Worm (Caenorhabditis elegans) whole organism, late embryonic: Measurements from ENCODE around the gene pole-2.
"Not testable (repeated sequence)": the region's sequence is repeated elsewhere in the genome, so short reads cannot be mapped to it uniquely, and the experiment has no call there.

ENCODE experiments used
- Y22D7AL.16 ChIP-seq: sonication (generic microtip); optimal IDR thresholded peaks from 2 replicates; lab custom pipeline; 2016; ENCODE audit warnings: missing genetic modification characterization, missing compliant biosample characterization
- ama-1 ChIP-seq: fragments of 150-350 bp; optimal IDR thresholded peaks from 2 replicates; lab custom pipeline; 2014
- ceh-31 ChIP-seq: sonication (generic microtip); optimal IDR thresholded peaks from 2 replicates; lab custom pipeline; 2016; ENCODE audit warnings: missing genetic modification characterization, missing compliant biosample characterization
- fkh-10 ChIP-seq: fragments of 150-350 bp; optimal IDR thresholded peaks from 2 replicates; lab custom pipeline; 2014; ENCODE audit warnings: missing biosample characterization, missing genetic modification reagents, missing genetic modification characterization
- hlh-15 ChIP-seq: sonication (generic microtip); optimal IDR thresholded peaks from 2 replicates; lab custom pipeline; 2016; ENCODE audit warnings: missing genetic modification characterization, missing compliant biosample characterization
- nhr-11 ChIP-seq: fragments of 150-350 bp; optimal IDR thresholded peaks from 2 replicates; lab custom pipeline; 2014; ENCODE audit warnings: missing biosample characterization, missing genetic modification characterization
- rnt-1 ChIP-seq: sonication (generic microtip); optimal IDR thresholded peaks from 2 replicates; lab custom pipeline; 2016; ENCODE audit warnings: missing genetic modification characterization, missing compliant biosample characterization
- sox-2 ChIP-seq: fragments of 200-800 bp; sonication (Bioruptor generic); IDR thresholded peaks from 2 replicates; pipeline ENCODE4 v1.3.6; 2022; ENCODE audit warnings: missing genetic modification reagents, missing genetic modification characterization, missing compliant biosample characterization
- tbx-2 ChIP-seq: sonication (generic microtip); optimal IDR thresholded peaks from 2 replicates; lab custom pipeline; 2016; ENCODE audit warnings: missing genetic modification characterization, missing compliant biosample characterization

- TF ChIP-seq ama-1 (lab: Kevin White, UChicago); rnt-1; sox-2 (GFP tag; lab: Robert Waterston, UW); nhr-11 (tag; lab: Kevin White, UChicago); hlh-15 (tag; lab: Kevin White, UChicago); fkh-10 (GFP tag; lab: Kevin White, UChicago); Y22D7AL.16 (tag; lab: Kevin White, UChicago); ceh-31; tbx-2 (tag; lab: Kevin White, UChicago): not testable (repeated sequence)
Observed at ce11 chrIV:8715032-8715431, 28.6 kb upstream of the pole-2 start, which contains the start of the genes parg-2 and ipla-5.
